Worm (Caenorhabditis elegans): ENCODE data around the gene C17C3.5.

Gene C17C3.5

ce11 chrII:5578035-5578434 lies 26.4 kb downstream of the C17C3.5 start, which contains the start of gene T25E4.1:
Gene T25E4.1 (plus strand): TSS chrII:5578335.
- TF ChIP-seq nhr-12 (tag; optimal IDR thresholded peaks at IDR 0.05), result no peak
- no peak for TF ChIP-seq fkh-8 (tag; optimal IDR thresholded peaks at IDR 0.05)

- no peak for TF ChIP-seq fkh-4 (tag; optimal IDR thresholded peaks at IDR 0.05; ENCODE audit: borderline replicate concordance)
These were observed 27.1 kb downstream of the C17C3.5 start for ce11 chrII:5578714-5579113.

- TF ChIP-seq lin-35 (GFP tag; optimal IDR thresholded peaks at IDR 0.05) (no peak), nhr-20 (tag; optimal IDR thresholded peaks at IDR 0.05) (no peak), unc-98 (GFP tag; IDR thresholded peaks at IDR 0.05) (no peak), swsn-7 (tag; optimal IDR thresholded peaks at IDR 0.05) (no peak), lin-15B (tag; optimal IDR thresholded peaks at IDR 0.05) (no peak), nhr-11 (tag; optimal IDR thresholded peaks at IDR 0.05) (no peak), elt-3 (tag; optimal IDR thresholded peaks at IDR 0.05) (no peak), aha-1 (tag; optimal IDR thresholded peaks at IDR 0.05) (no peak), lsy-2 (tag; optimal IDR thresholded peaks at IDR 0.05) (no peak), efl-3 (GFP tag; optimal IDR thresholded peaks at IDR 0.05) (no peak), rnt-1 (tag; optimal IDR thresholded peaks at IDR 0.05) (no peak), pax-3 (tag; optimal IDR thresholded peaks at IDR 0.05) (no peak), alr-1 (tag; optimal IDR thresholded peaks at IDR 0.05; ENCODE audit: borderline replicate concordance) (no peak), nhr-90 (tag; optimal IDR thresholded peaks at IDR 0.05; ENCODE audit: poor library complexity) (no peak)
These were observed 27.6 kb downstream of the C17C3.5 start for ce11 chrII:5579236-5579635.

- TF ChIP-seq mab-9 (GFP tag; IDR thresholded peaks at IDR 0.05) (no peak), nhr-85 (tag) (no peak), nhr-76 (tag; optimal IDR thresholded peaks at IDR 0.05) (no peak), lin-14 (GFP tag; optimal IDR thresholded peaks at IDR 0.05) (no peak), Y116A8C.19 (tag; optimal IDR thresholded peaks at IDR 0.05; ENCODE audit: borderline replicate concordance) (no peak), lir-3 (tag; optimal IDR thresholded peaks at IDR 0.05; ENCODE audit: poor library complexity) (no peak), unc-30 (tag; optimal IDR thresholded peaks at IDR 0.05) (no peak), dpl-1 (GFP tag; optimal IDR thresholded peaks at IDR 0.05) (no peak), alr-1 (tag; optimal IDR thresholded peaks at IDR 0.05; ENCODE audit: borderline replicate concordance) (no peak), fkh-4 (tag; optimal IDR thresholded peaks at IDR 0.05; ENCODE audit: borderline replicate concordance) (no peak), nhr-12 (tag; optimal IDR thresholded peaks at IDR 0.05) (no peak), unc-62 (GFP tag; optimal IDR thresholded peaks at IDR 0.05) (no peak), sox-4 (tag; optimal IDR thresholded peaks at IDR 0.05) (no peak)
These were observed 30.7 kb downstream of the C17C3.5 start, which contains the start of gene T25E4.2 for ce11 chrII:5582309-5582708. Gene T25E4.2 (minus strand): TSS chrII:5582409.

ce11 chrII:5585788-5586187 lies 34.2 kb downstream of the C17C3.5 start, which contains the start of gene lys-8:
Gene lys-8 (plus strand): TSS chrII:5586178.
- TF ChIP-seq blmp-1 (tag; optimal IDR thresholded peaks at IDR 0.05) (no peak), pqm-1 (tag; optimal IDR thresholded peaks at IDR 0.05) (peak; percentile 92), lin-35 (GFP tag; optimal IDR thresholded peaks at IDR 0.05) (peak in 1 of 2 experiments; percentile 25), lin-14 (GFP tag; optimal IDR thresholded peaks at IDR 0.05) (peak; percentile 35), jun-1 (tag; optimal IDR thresholded peaks at IDR 0.05) (peak; percentile 13), unc-98 (GFP tag; IDR thresholded peaks at IDR 0.05) (no peak), tbx-2 (tag; optimal IDR thresholded peaks at IDR 0.05) (no peak), elt-2 (tag; optimal IDR thresholded peaks at IDR 0.05) (peak; percentile 99), tlp-1 (tag; optimal IDR thresholded peaks at IDR 0.05) (peak; percentile 89), nhr-20 (tag; optimal IDR thresholded peaks at IDR 0.05) (peak; percentile 28)

Data from whole organism, L1 larva.